Worm (Caenorhabditis elegans) whole organism, L3 larva: ENCODE results near the gene F38A1.8.

Source experiments
- R02D3.7 ChIP-seq: fragments of 150-350 bp; optimal IDR thresholded peaks from 2 replicates; lab custom pipeline; 2014; ENCODE audit warnings: missing biosample characterization, missing genetic modification characterization
- ZK546.5 ChIP-seq: sonication (generic microtip); optimal IDR thresholded peaks from 2 replicates; lab custom pipeline; 2017; ENCODE audit warnings: missing biosample characterization, missing genetic modification characterization
- aly-2 ChIP-seq: fragments of 150-350 bp; optimal IDR thresholded peaks from 2 replicates; lab custom pipeline; 2014; ENCODE audit warnings: missing biosample characterization, missing genetic modification characterization
- ama-1 ChIP-seq: fragments of 150-350 bp; optimal IDR thresholded peaks from 2 replicates; lab custom pipeline; 2018
- ceh-16 ChIP-seq: sonication (generic microtip); optimal IDR thresholded peaks from 2 replicates; lab custom pipeline; 2017; ENCODE audit warnings: missing biosample characterization, missing genetic modification characterization
- ceh-28 ChIP-seq: fragments of 150-350 bp; optimal IDR thresholded peaks from 2 replicates; lab custom pipeline; 2014; ENCODE audit warnings: missing biosample characterization, missing genetic modification reagents, missing genetic modification characterization
- ceh-82 ChIP-seq: fragments of 150-350 bp; optimal IDR thresholded peaks from 2 replicates; lab custom pipeline; 2014; ENCODE audit warnings: missing biosample characterization, missing genetic modification characterization
- daf-12 ChIP-seq: fragments of 150-350 bp; optimal IDR thresholded peaks from 2 replicates; lab custom pipeline; 2014; ENCODE audit warnings: missing biosample characterization, missing genetic modification reagents, missing genetic modification characterization
- egl-27 ChIP-seq: sonication (generic microtip); optimal IDR thresholded peaks from 4 replicates; lab custom pipeline; 2017; ENCODE audit warnings: missing biosample characterization, missing genetic modification reagents, missing genetic modification characterization
- elt-2 ChIP-seq: sonication (generic microtip); optimal IDR thresholded peaks from 2 replicates; lab custom pipeline; 2016; ENCODE audit warnings: missing genetic modification reagents, mild to moderate bottlenecking, missing genetic modification characterization, missing compliant biosample characterization
- elt-3 ChIP-seq, 3 experiments: fragments of 150-350 bp in 1 of 3; sonication (generic microtip) in 2 of 3; optimal IDR thresholded peaks; 2 replicates in 2 of 3; 4 replicates in 1 of 3; lab custom pipeline; 2014 to 2017; ENCODE audit warnings: missing biosample characterization in 3 of 3, missing genetic modification characterization in 3 of 3
- eor-1 ChIP-seq, 2 experiments: fragments of 150-350 bp; optimal IDR thresholded peaks; 2 replicates each; lab custom pipeline; 2014 to 2018; ENCODE audit warnings: missing biosample characterization in 2 of 2, missing genetic modification characterization in 2 of 2
- fkh-10 ChIP-seq: sonication (generic microtip); optimal IDR thresholded peaks from 2 replicates; lab custom pipeline; 2017; ENCODE audit warnings: missing biosample characterization, missing genetic modification reagents, missing genetic modification characterization
- fkh-2 ChIP-seq: fragments of 150-350 bp; optimal IDR thresholded peaks from 2 replicates; lab custom pipeline; 2014; ENCODE audit warnings: missing biosample characterization, missing genetic modification reagents, missing genetic modification characterization
- hmg-11 ChIP-seq: sonication (generic microtip); optimal IDR thresholded peaks from 2 replicates; lab custom pipeline; 2016; ENCODE audit warnings: missing genetic modification characterization, missing compliant biosample characterization
- lin-15B ChIP-seq: fragments of 150-350 bp; optimal IDR thresholded peaks from 2 replicates; lab custom pipeline; 2014; ENCODE audit warnings: missing biosample characterization, missing genetic modification characterization
- lin-39 ChIP-seq: fragments of 150-350 bp; optimal IDR thresholded peaks from 2 replicates; lab custom pipeline; 2018; ENCODE audit warnings: missing biosample characterization, missing genetic modification reagents, missing genetic modification characterization
- lsy-12 ChIP-seq: sonication (generic microtip); optimal IDR thresholded peaks from 2 replicates; lab custom pipeline; 2016; ENCODE audit warnings: mild to moderate bottlenecking, missing genetic modification characterization, missing compliant biosample characterization
- mml-1 ChIP-seq: fragments of 150-350 bp; sonication (generic microtip); optimal IDR thresholded peaks from 3 replicates; lab custom pipeline; 2014; ENCODE audit warnings: missing biosample characterization, missing genetic modification characterization
- nfya-1 ChIP-seq: sonication (generic microtip); optimal IDR thresholded peaks from 2 replicates; lab custom pipeline; 2017; ENCODE audit warnings: missing genetic modification characterization, mild to moderate bottlenecking, missing compliant biosample characterization, antibody characterized with exemption, moderate library complexity; ENCODE audit not compliant: insufficient read depth
- nhr-11 ChIP-seq: fragments of 150-350 bp; optimal IDR thresholded peaks from 2 replicates; lab custom pipeline; 2014; ENCODE audit warnings: missing biosample characterization, missing genetic modification characterization
- nhr-12 ChIP-seq: fragments of 150-350 bp; optimal IDR thresholded peaks from 2 replicates; lab custom pipeline; 2014; ENCODE audit warnings: missing biosample characterization, missing genetic modification characterization
- nhr-25 ChIP-seq: sonication (generic microtip); optimal IDR thresholded peaks from 2 replicates; lab custom pipeline; 2017; ENCODE audit warnings: missing biosample characterization, missing genetic modification characterization
- nhr-28 ChIP-seq: fragments of 150-350 bp; optimal IDR thresholded peaks from 2 replicates; lab custom pipeline; 2014; ENCODE audit warnings: missing biosample characterization, missing genetic modification characterization
- nhr-67 ChIP-seq: fragments of 150-350 bp; optimal IDR thresholded peaks from 2 replicates; lab custom pipeline; 2014; ENCODE audit warnings: missing biosample characterization, missing genetic modification characterization
- nhr-76 ChIP-seq: fragments of 150-350 bp; sonication (generic microtip); optimal IDR thresholded peaks from 5 replicates; lab custom pipeline; 2014; ENCODE audit warnings: missing biosample characterization, missing genetic modification characterization
- nhr-77 ChIP-seq: fragments of 150-350 bp; optimal IDR thresholded peaks from 2 replicates; lab custom pipeline; 2014; ENCODE audit warnings: missing biosample characterization, missing genetic modification characterization
- pha-4 ChIP-seq: fragments of 150-350 bp; optimal IDR thresholded peaks from 2 replicates; lab custom pipeline; 2014; ENCODE audit warnings: missing biosample characterization, missing genetic modification reagents, missing genetic modification characterization
- pqm-1 ChIP-seq: fragments of 150-350 bp; optimal IDR thresholded peaks from 2 replicates; lab custom pipeline; 2017; ENCODE audit warnings: missing biosample characterization, missing genetic modification characterization, inconsistent platforms
- skn-1 ChIP-seq: fragments of 150-350 bp; optimal IDR thresholded peaks from 2 replicates; lab custom pipeline; 2014; ENCODE audit warnings: missing biosample characterization, missing genetic modification characterization
- snpc-4 ChIP-seq: fragments of 150-350 bp; optimal IDR thresholded peaks from 2 replicates; lab custom pipeline; 2014; ENCODE audit warnings: missing biosample characterization, missing genetic modification characterization
- unc-39 ChIP-seq: sonication (generic microtip); optimal IDR thresholded peaks from 4 replicates; lab custom pipeline; 2017; ENCODE audit warnings: missing biosample characterization, missing genetic modification characterization
- unc-62 ChIP-seq: fragments of 150-350 bp; sonication (generic microtip); optimal IDR thresholded peaks from 4 replicates; lab custom pipeline; 2014; ENCODE audit warnings: missing biosample characterization, missing genetic modification reagents, missing genetic modification characterization
- zag-1 ChIP-seq: fragments of 150-350 bp; optimal IDR thresholded peaks from 2 replicates; lab custom pipeline; 2014; ENCODE audit warnings: missing biosample characterization, missing genetic modification characterization
- ztf-11 ChIP-seq: fragments of 150-350 bp; optimal IDR thresholded peaks from 2 replicates; lab custom pipeline; 2014; ENCODE audit warnings: missing biosample characterization, missing genetic modification characterization
- ztf-4 ChIP-seq: fragments of 150-350 bp; optimal IDR thresholded peaks from 2 replicates; lab custom pipeline; 2014; ENCODE audit warnings: missing biosample characterization, missing genetic modification characterization

Gene F38A1.8

DNA sequence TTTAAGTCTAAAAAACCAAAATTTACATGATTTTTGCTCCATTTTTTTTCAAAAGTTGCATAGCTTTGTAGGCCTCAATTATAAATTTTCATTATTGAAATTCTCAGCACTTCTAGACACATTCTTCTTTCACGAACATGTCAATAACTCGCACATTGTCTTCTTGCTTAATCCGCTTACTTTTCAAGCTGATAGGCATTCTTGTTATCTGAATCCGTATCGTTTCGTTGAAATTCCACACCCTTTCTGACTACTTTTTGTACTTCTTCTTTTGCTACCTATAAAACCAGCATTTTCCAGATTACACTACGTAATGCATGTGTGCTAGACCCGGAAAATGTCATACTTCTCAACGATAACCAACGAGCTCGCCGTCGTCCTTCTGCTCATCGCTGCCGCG is 23.4 kb downstream of the F38A1.8 start, which contains the start of gene W09G12.9:
W09G12.9 (plus strand) TSS at position 301 of the 400 bp plus-strand sequence.
- no peak for TF ChIP-seq lin-15B (tag; lab: Kevin White, UChicago)
- TF ChIP-seq ztf-4: no peak
- TF ChIP-seq fkh-2 (tag; lab: Kevin White, UChicago): no peak
- no peak for TF ChIP-seq aly-2 (tag; lab: Kevin White, UChicago)
- no peak for TF ChIP-seq nhr-11 (tag; lab: Kevin White, UChicago)
- no peak for TF ChIP-seq pqm-1 (tag; lab: Kevin White, UChicago)
- TF ChIP-seq ceh-82 (tag; lab: Kevin White, UChicago): no peak
- no peak for TF ChIP-seq unc-39 (tag; lab: Kevin White, UChicago)
- no peak for TF ChIP-seq egl-27 (tag; lab: Kevin White, UChicago)
- no peak for TF ChIP-seq nhr-12 (tag; lab: Kevin White, UChicago)
- TF ChIP-seq nhr-28 (tag; lab: Kevin White, UChicago): no peak
- TF ChIP-seq nfya-1 (tag; lab: Kevin White, UChicago): no peak
- TF ChIP-seq, all 47 proteins: peak for 0

- TF ChIP-seq lsy-12 (tag; lab: Kevin White, UChicago): no peak
- TF ChIP-seq egl-27 (tag; lab: Kevin White, UChicago): no peak
- no peak for TF ChIP-seq ceh-28
- no peak for TF ChIP-seq unc-39 (tag; lab: Kevin White, UChicago)
- TF ChIP-seq ZK546.5 (tag; lab: Kevin White, UChicago): no peak
- TF ChIP-seq mml-1: no peak
- no peak for TF ChIP-seq nhr-12 (tag; lab: Kevin White, UChicago)
- no peak for TF ChIP-seq lin-15B (tag; lab: Kevin White, UChicago)
- TF ChIP-seq nhr-25 (tag; lab: Kevin White, UChicago): no peak
- TF ChIP-seq elt-3 (tag; optimal IDR thresholded peaks at IDR 0.05; lab: Kevin White, UChicago): no peak
- TF ChIP-seq nhr-11 (tag; lab: Kevin White, UChicago): no peak
- TF ChIP-seq fkh-2 (tag; lab: Kevin White, UChicago): no peak
- no peak for TF ChIP-seq daf-12 (tag; lab: Kevin White, UChicago)
- no peak for TF ChIP-seq ztf-4
- no peak for TF ChIP-seq nhr-67 (tag; lab: Kevin White, UChicago)
Measured at ce11 chrIV:1215536-1215935, 24.1 kb downstream of the F38A1.8 start.

DNA sequence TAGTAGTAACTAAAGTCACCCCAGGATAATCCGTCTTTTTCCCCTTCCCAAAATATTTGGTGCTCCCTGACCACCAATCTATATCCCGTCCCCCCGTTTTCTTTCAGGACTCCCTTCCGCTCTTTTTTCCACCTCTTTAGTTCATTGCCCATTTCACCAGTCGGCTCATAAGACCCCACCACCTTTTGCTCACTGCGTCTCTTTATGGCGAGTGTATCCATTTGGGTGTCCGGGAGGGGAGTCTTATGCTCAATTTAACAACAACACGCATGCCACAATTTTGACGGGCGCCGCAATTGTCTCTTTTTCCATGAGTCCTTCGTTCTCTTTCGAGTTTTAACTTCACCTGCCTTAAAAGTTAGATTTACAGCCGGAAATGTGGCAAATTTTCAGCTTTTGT is 26.5 kb downstream of the F38A1.8 start:
- TF ChIP-seq nhr-25 (tag; lab: Kevin White, UChicago) (no peak), nfya-1 (tag; lab: Kevin White, UChicago) (peak; percentile 38), R02D3.7 (no peak), ZK546.5 (tag; lab: Kevin White, UChicago) (no peak), snpc-4 (tag; lab: Kevin White, UChicago) (peak; percentile 43), lin-39 (peak; percentile 49), unc-39 (tag; lab: Kevin White, UChicago) (no peak), skn-1 (no peak), fkh-10 (GFP tag; lab: Kevin White, UChicago) (no peak), lsy-12 (tag; lab: Kevin White, UChicago) (no peak), mml-1 (no peak), aly-2 (tag; lab: Kevin White, UChicago) (no peak)

ce11 chrIV:1212357-1212756 is 27.3 kb downstream of the F38A1.8 start:
- TF ChIP-seq lin-15B (tag; lab: Kevin White, UChicago) (no peak), hmg-11 (tag; lab: Kevin White, UChicago) (no peak), fkh-10 (GFP tag; lab: Kevin White, UChicago) (no peak), elt-2 (tag; lab: Kevin White, UChicago) (no peak), nhr-11 (tag; lab: Kevin White, UChicago) (no peak)

DNA sequence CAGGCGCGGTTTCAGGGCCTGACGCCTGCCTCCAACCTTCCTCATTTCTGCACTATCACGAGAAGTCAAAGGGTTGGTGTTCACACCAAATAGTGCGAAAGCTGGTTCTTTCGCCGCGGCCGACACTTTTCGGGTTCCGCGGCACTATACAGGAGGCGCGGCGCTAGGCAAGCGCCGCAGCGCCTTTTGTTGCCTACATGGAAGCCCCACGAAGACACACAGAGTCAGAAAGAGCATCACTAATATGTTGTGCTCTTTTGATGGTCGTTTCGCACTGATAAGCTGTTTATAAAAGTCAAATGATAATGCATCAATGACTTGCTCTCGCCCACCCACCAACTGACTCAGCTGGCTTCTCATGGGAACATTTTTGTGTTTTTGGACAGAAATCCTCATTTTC is 27.8 kb downstream of the F38A1.8 start:
- TF ChIP-seq unc-62 (GFP tag; lab: Kevin White, UChicago) (no peak), snpc-4 (tag; lab: Kevin White, UChicago) (peak; percentile 48), elt-2 (tag; lab: Kevin White, UChicago) (peak; percentile 60), pqm-1 (tag; lab: Kevin White, UChicago) (peak; percentile 10)

DNA sequence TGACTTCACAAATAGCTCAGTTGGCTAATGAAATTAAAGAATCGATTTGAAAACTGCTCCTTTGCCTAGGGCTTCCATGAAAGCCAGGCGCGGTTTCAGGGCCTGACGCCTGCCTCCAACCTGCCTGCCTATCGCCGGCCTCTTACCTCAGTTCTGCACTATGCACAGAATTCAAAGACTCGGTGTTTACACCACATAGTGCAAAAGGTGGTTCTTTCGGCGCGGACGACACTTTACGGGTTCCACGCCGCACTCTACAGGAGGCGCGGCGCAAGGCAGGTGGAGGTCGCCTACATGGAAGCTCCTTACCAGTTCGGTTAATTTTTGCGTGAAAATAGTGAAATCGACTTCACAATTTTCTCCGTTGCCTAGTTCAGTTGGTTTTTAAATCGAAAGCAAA is 29.8 kb downstream of the F38A1.8 start:
- TF ChIP-seq aly-2 (tag; lab: Kevin White, UChicago) (no peak), nhr-77 (tag; lab: Kevin White, UChicago) (no peak), fkh-10 (GFP tag; lab: Kevin White, UChicago) (no peak), lsy-12 (tag; lab: Kevin White, UChicago) (no peak), ztf-11 (tag; lab: Kevin White, UChicago) (no peak), nfya-1 (tag; lab: Kevin White, UChicago) (no peak), ama-1 (no peak), zag-1 (tag; lab: Kevin White, UChicago) (no peak), eor-1 (tag; optimal IDR thresholded peaks at IDR 0.05; lab: Kevin White, UChicago) (no peak), elt-2 (tag; lab: Kevin White, UChicago) (no peak), pha-4 (tag; lab: Kevin White, UChicago) (no peak), daf-12 (tag; lab: Kevin White, UChicago) (no peak), ztf-4 (no peak), ceh-16 (tag; lab: Kevin White, UChicago) (no peak), nhr-67 (tag; lab: Kevin White, UChicago) (no peak), nhr-76 (tag; lab: Kevin White, UChicago) (no peak), egl-27 (tag; lab: Kevin White, UChicago) (no peak)
